Worm (Caenorhabditis elegans): ENCODE data around the gene Y7A5A.3.

- TF ChIP-seq ces-1 (GFP tag; optimal IDR thresholded peaks at IDR 0.05) (no peak), dsc-1 (tag; optimal IDR thresholded peaks at IDR 0.05) (no peak), pqm-1 (tag; optimal IDR thresholded peaks at IDR 0.05) (no peak), ztf-11 (tag; optimal IDR thresholded peaks at IDR 0.05) (no peak), dpl-1 (GFP tag; optimal IDR thresholded peaks at IDR 0.05) (no peak), lir-3 (tag; optimal IDR thresholded peaks at IDR 0.05; ENCODE audit: poor library complexity) (no peak), mdl-1 (tag; optimal IDR thresholded peaks at IDR 0.05) (no peak), nhr-76 (tag; optimal IDR thresholded peaks at IDR 0.05) (no peak), nhr-47 (tag; optimal IDR thresholded peaks at IDR 0.05) (no peak), fkh-10 (GFP tag; optimal IDR thresholded peaks at IDR 0.05) (no peak), lin-13 (GFP tag; optimal IDR thresholded peaks at IDR 0.05) (no peak)
These were observed 2.4 kb downstream of the Y7A5A.3 start, which contains the start of gene Y7A5A.24 for ce11 chrX:15782027-15782426.

Data from whole organism, L1 larva.